Worm (Caenorhabditis elegans) whole organism, late embryonic: ENCODE measurements around the gene srz-94.

Experiments used
- C38D4.7 ChIP-seq: fragments of 200-800 bp; sonication (Bioruptor generic); optimal IDR thresholded peaks from 2 replicates; lab custom pipeline; 2018; ENCODE audit warnings: mild to moderate bottlenecking, missing genetic modification characterization, moderate library complexity, missing compliant biosample characterization
- K02D7.2 ChIP-seq: sonication (generic microtip); optimal IDR thresholded peaks from 2 replicates; lab custom pipeline; 2017; ENCODE audit warnings: mild to moderate bottlenecking, missing genetic modification characterization, missing compliant biosample characterization
- T23F11.4 ChIP-seq: fragments of 200-800 bp; sonication (Bioruptor generic); optimal IDR thresholded peaks from 2 replicates; lab custom pipeline; 2018; ENCODE audit warnings: mild to moderate bottlenecking, missing genetic modification characterization, missing compliant biosample characterization
- Y22D7AL.16 ChIP-seq: sonication (generic microtip); optimal IDR thresholded peaks from 2 replicates; lab custom pipeline; 2016; ENCODE audit warnings: missing genetic modification characterization, missing compliant biosample characterization
- ama-1 ChIP-seq: fragments of 150-350 bp; optimal IDR thresholded peaks from 2 replicates; lab custom pipeline; 2014
- ceh-14 ChIP-seq: sonication (generic microtip); optimal IDR thresholded peaks from 2 replicates; lab custom pipeline; 2016; ENCODE audit warnings: missing genotype, missing genetic modification characterization, missing compliant biosample characterization
- ceh-19 ChIP-seq: fragments of 200-800 bp; sonication (Bioruptor generic); optimal IDR thresholded peaks from 2 replicates; lab custom pipeline; 2018; ENCODE audit warnings: mild to moderate bottlenecking, missing genetic modification characterization, missing compliant biosample characterization
- ceh-22 ChIP-seq: sonication (generic microtip); optimal IDR thresholded peaks from 2 replicates; lab custom pipeline; 2017; ENCODE audit warnings: missing biosample characterization, missing genetic modification characterization
- ceh-30 ChIP-seq: fragments of 150-350 bp; optimal IDR thresholded peaks from 2 replicates; lab custom pipeline; 2014; ENCODE audit warnings: missing biosample characterization, missing genetic modification characterization
- ceh-31 ChIP-seq: sonication (generic microtip); optimal IDR thresholded peaks from 2 replicates; lab custom pipeline; 2016; ENCODE audit warnings: missing genetic modification characterization, missing compliant biosample characterization
- ceh-34 ChIP-seq: sonication (generic microtip); optimal IDR thresholded peaks from 2 replicates; lab custom pipeline; 2016; ENCODE audit warnings: mild to moderate bottlenecking, missing genetic modification characterization, missing compliant biosample characterization
- ceh-48 ChIP-seq: sonication (generic microtip); optimal IDR thresholded peaks from 2 replicates; lab custom pipeline; 2016; ENCODE audit warnings: missing genetic modification characterization, inconsistent platforms, missing compliant biosample characterization
- ceh-6 ChIP-seq: fragments of 200-800 bp; sonication (Bioruptor generic); optimal IDR thresholded peaks from 2 replicates; lab custom pipeline; 2018; ENCODE audit warnings: mild to moderate bottlenecking, missing genetic modification characterization, missing compliant biosample characterization
- che-1 ChIP-seq: sonication (generic microtip); optimal IDR thresholded peaks from 2 replicates; lab custom pipeline; 2016; ENCODE audit warnings: mild to moderate bottlenecking, missing genetic modification characterization, missing compliant biosample characterization
- ets-4 ChIP-seq: sonication (generic microtip); optimal IDR thresholded peaks from 2 replicates; lab custom pipeline; 2016; ENCODE audit warnings: missing genetic modification characterization, missing compliant biosample characterization
- eyg-1 ChIP-seq: sonication (generic microtip); optimal IDR thresholded peaks from 2 replicates; lab custom pipeline; 2016; ENCODE audit warnings: missing genotype, missing genetic modification characterization, missing compliant biosample characterization
- hlh-13 ChIP-seq: fragments of 200-800 bp; sonication (Bioruptor generic); optimal IDR thresholded peaks from 2 replicates; lab custom pipeline; 2018; ENCODE audit warnings: mild to moderate bottlenecking, missing genetic modification characterization, missing compliant biosample characterization
- hlh-15 ChIP-seq: sonication (generic microtip); optimal IDR thresholded peaks from 2 replicates; lab custom pipeline; 2016; ENCODE audit warnings: missing genetic modification characterization, missing compliant biosample characterization
- hlh-30 ChIP-seq: sonication (generic microtip); optimal IDR thresholded peaks from 2 replicates; lab custom pipeline; 2017; ENCODE audit warnings: antibody characterized with exemption, missing genetic modification characterization, missing compliant biosample characterization; ENCODE audit not compliant: insufficient read depth
- hlh-6 ChIP-seq: sonication (generic microtip); optimal IDR thresholded peaks from 2 replicates; lab custom pipeline; 2016; ENCODE audit warnings: missing genotype, missing genetic modification characterization, missing compliant biosample characterization
- lim-6 ChIP-seq: sonication (generic microtip); optimal IDR thresholded peaks from 2 replicates; lab custom pipeline; 2016; ENCODE audit warnings: missing genetic modification characterization, missing compliant biosample characterization
- mec-3 ChIP-seq: sonication (generic microtip); optimal IDR thresholded peaks from 2 replicates; lab custom pipeline; 2016; ENCODE audit warnings: borderline replicate concordance, missing genetic modification characterization, missing compliant biosample characterization
- nfya-1 ChIP-seq: sonication (generic microtip); optimal IDR thresholded peaks from 2 replicates; lab custom pipeline; 2017; ENCODE audit warnings: missing genetic modification characterization, mild to moderate bottlenecking, missing compliant biosample characterization, antibody characterized with exemption, moderate library complexity
- nhr-11 ChIP-seq: fragments of 150-350 bp; optimal IDR thresholded peaks from 2 replicates; lab custom pipeline; 2014; ENCODE audit warnings: missing biosample characterization, missing genetic modification characterization
- nhr-232 ChIP-seq: sonication (generic microtip); optimal IDR thresholded peaks from 2 replicates; lab custom pipeline; 2016; ENCODE audit warnings: missing genetic modification characterization, missing compliant biosample characterization
- npax-4 ChIP-seq: sonication (generic microtip); optimal IDR thresholded peaks from 2 replicates; lab custom pipeline; 2016; ENCODE audit warnings: missing genetic modification characterization, missing compliant biosample characterization
- pat-9 ChIP-seq: fragments of 200-800 bp; sonication (Bioruptor generic); optimal IDR thresholded peaks from 2 replicates; lab custom pipeline; 2018; ENCODE audit warnings: mild to moderate bottlenecking, missing genetic modification characterization, moderate library complexity, missing compliant biosample characterization
- pha-2 ChIP-seq: sonication (generic microtip); optimal IDR thresholded peaks from 2 replicates; lab custom pipeline; 2017; ENCODE audit warnings: mild to moderate bottlenecking, missing genetic modification characterization, missing compliant biosample characterization
- pha-4 ChIP-seq: fragments of 150-350 bp; optimal IDR thresholded peaks from 2 replicates; lab custom pipeline; 2018; ENCODE audit warnings: missing biosample characterization, missing genetic modification reagents, missing genetic modification characterization
- sox-2 ChIP-seq: fragments of 200-800 bp; sonication (Bioruptor generic); IDR thresholded peaks from 2 replicates; pipeline ENCODE4 v1.3.6; 2022; ENCODE audit warnings: missing genetic modification reagents, missing genetic modification characterization, missing compliant biosample characterization
- ttx-3 ChIP-seq: sonication (generic microtip); optimal IDR thresholded peaks from 2 replicates; lab custom pipeline; 2016; ENCODE audit warnings: missing genetic modification reagents, missing genetic modification characterization, missing compliant biosample characterization
- unc-3 ChIP-seq, 2 experiments: fragments of 200-800 bp in 1 of 2; sonication (Bioruptor generic) in 1 of 2; sonication (generic microtip) in 1 of 2; conservative IDR thresholded peaks in 1 of 2; optimal IDR thresholded peaks in 1 of 2; 2 replicates each; pipeline versions ENCODE4 v1.3.6 to Lab custom; 2016 to 2022; ENCODE audit warnings: missing compliant biosample characterization in 2 of 2, missing genetic modification characterization in 2 of 2, missing genetic modification reagents in 1 of 2
- unc-55 ChIP-seq: sonication (generic microtip); optimal IDR thresholded peaks from 2 replicates; lab custom pipeline; 2017; ENCODE audit warnings: missing biosample characterization, missing genetic modification reagents, missing genetic modification characterization
- zip-5 ChIP-seq: sonication (generic microtip); optimal IDR thresholded peaks from 2 replicates; lab custom pipeline; 2016; ENCODE audit warnings: missing genetic modification characterization, missing compliant biosample characterization
- ztf-16 ChIP-seq: sonication (generic microtip); optimal IDR thresholded peaks from 2 replicates; lab custom pipeline; 2017; ENCODE audit warnings: missing genetic modification characterization, missing compliant biosample characterization

Gene srz-94

ce11 chrV:17035850-17036249, at the start of gene srz-94:
Gene srz-94, minus strand, starts transcription at chrV:17035950.
- TF ChIP-seq ets-4 (tag; lab: Kevin White, UChicago) (no peak), ceh-31 (tag; lab: Kevin White, UChicago) (no peak), nhr-11 (tag; lab: Kevin White, UChicago) (no peak), pat-9 (tag; lab: Kevin White, UChicago) (no peak), K02D7.2 (tag; lab: Kevin White, UChicago) (no peak), hlh-13 (GFP tag; lab: Kevin White, UChicago) (no peak), ceh-14 (no peak)

- TF ChIP-seq pha-4 (tag; lab: Kevin White, UChicago) (no peak), pha-2 (tag; lab: Kevin White, UChicago) (no peak), ttx-3 (no peak), ztf-16 (tag; lab: Kevin White, UChicago) (no peak), unc-55 (GFP tag; lab: Kevin White, UChicago) (no peak), sox-2 (GFP tag; lab: Robert Waterston, UW) (no peak), eyg-1 (no peak), ceh-30 (no peak), hlh-15 (tag; lab: Kevin White, UChicago) (no peak), zip-5 (tag; lab: Kevin White, UChicago) (no peak), ets-4 (tag; lab: Kevin White, UChicago) (no peak), mec-3 (tag; lab: Kevin White, UChicago) (no peak), nhr-232 (tag; lab: Kevin White, UChicago) (no peak), nfya-1 (tag; lab: Kevin White, UChicago) (no peak), hlh-30 (no peak), ceh-19 (GFP tag; lab: Kevin White, UChicago) (no peak)
- TF ChIP-seq, all 69 proteins: peak for 0
Observed at ce11 chrV:17082718-17083117, 47.0 kb upstream of the srz-94 start, which contains the start of gene T05E12.9. Gene T05E12.9, minus strand, starts transcription at chrV:17082818.

- TF ChIP-seq mec-3 (tag; lab: Kevin White, UChicago): no peak
- no peak for TF ChIP-seq ceh-48
- TF ChIP-seq K02D7.2 (tag; lab: Kevin White, UChicago): no peak
- TF ChIP-seq ceh-34 (tag; lab: Kevin White, UChicago): no peak
- TF ChIP-seq Y22D7AL.16 (tag; lab: Kevin White, UChicago): no peak
- no peak for TF ChIP-seq hlh-6 (tag; lab: Kevin White, UChicago)
- no peak for TF ChIP-seq unc-3 (GFP tag; conservative IDR thresholded peaks at IDR 0.05; lab: Robert Waterston, UW)
- TF ChIP-seq unc-3 (tag; optimal IDR thresholded peaks at IDR 0.05; lab: Kevin White, UChicago): no peak
- no peak for TF ChIP-seq hlh-30
- no peak for TF ChIP-seq pat-9 (tag; lab: Kevin White, UChicago)
- TF ChIP-seq ama-1 (lab: Kevin White, UChicago): no peak
- no peak for TF ChIP-seq C38D4.7 (GFP tag; lab: Kevin White, UChicago)
- TF ChIP-seq hlh-13 (GFP tag; lab: Kevin White, UChicago): no peak
- no peak for TF ChIP-seq ceh-30
- TF ChIP-seq lim-6 (tag; lab: Kevin White, UChicago): no peak
- no peak for TF ChIP-seq npax-4 (tag; lab: Kevin White, UChicago)
- no peak for TF ChIP-seq ceh-6 (GFP tag; lab: Kevin White, UChicago)
- TF ChIP-seq ets-4 (tag; lab: Kevin White, UChicago): no peak
- no peak for TF ChIP-seq sox-2 (GFP tag; lab: Robert Waterston, UW)
Observed at ce11 chrV:17079795-17080194, 44.0 kb upstream of the srz-94 start, which contains the start of gene srw-20. Gene srw-20, minus strand, starts transcription at chrV:17079895.

- TF ChIP-seq npax-4 (tag; lab: Kevin White, UChicago) (no peak), ceh-22 (tag; lab: Kevin White, UChicago) (no peak), che-1 (no peak), T23F11.4 (GFP tag; lab: Kevin White, UChicago) (no peak), nhr-11 (tag; lab: Kevin White, UChicago) (no peak)
- TF ChIP-seq, all 69 proteins: peak for 0
Observed at ce11 chrV:17077889-17078288, 42.1 kb upstream of the srz-94 start, which contains the start of gene T05E12.3. Gene T05E12.3, minus strand, starts transcription at chrV:17077989.
